Fruit fly (Drosophila melanogaster) whole organism, wandering third instar larva: ENCODE measurements around the gene Cp7Fb.
A peak's percentile ranks its signal among the peaks of the same experiment; 100 is the strongest.

Source experiments
- Abd-B ChIP-seq: fragments of >200 bp; optimal IDR thresholded peaks from 2 replicates; lab custom pipeline; 2017; ENCODE audit warnings: missing biosample characterization, missing genetic modification characterization
- CG32264 ChIP-seq: fragments of 200-800 bp; sonication (Bioruptor generic); optimal IDR thresholded peaks from 2 replicates; lab custom pipeline; 2016; ENCODE audit warnings: missing biosample characterization, missing genetic modification characterization
- CG9705 ChIP-seq: fragments of 200-800 bp; sonication (Bioruptor generic); optimal IDR thresholded peaks from 2 replicates; lab custom pipeline; 2018; ENCODE audit warnings: missing biosample characterization, mild to moderate bottlenecking, missing genetic modification characterization
- CrebA ChIP-seq: fragments of 200-800 bp; sonication (Bioruptor generic); optimal IDR thresholded peaks from 2 replicates; lab custom pipeline; 2016; ENCODE audit warnings: missing biosample characterization, mild to moderate bottlenecking, missing genetic modification characterization, borderline replicate concordance
- Dfd ChIP-seq: fragments of >200 bp; optimal IDR thresholded peaks from 2 replicates; lab custom pipeline; 2017; ENCODE audit warnings: missing biosample characterization, missing genetic modification characterization
- Dif ChIP-seq: fragments of 200-275, 200-300 bp; sonication (Bioruptor generic); optimal IDR thresholded peaks from 2 replicates; lab custom pipeline; 2018; ENCODE audit warnings: missing biosample characterization, missing genetic modification characterization; ENCODE audit not compliant: partially characterized antibody
- GATAd ChIP-seq: sonication (Bioruptor generic); optimal IDR thresholded peaks from 2 replicates; lab custom pipeline; 2016; ENCODE audit warnings: missing biosample characterization, missing genetic modification characterization
- HLH106 ChIP-seq: fragments of 200-800 bp; optimal IDR thresholded peaks from 3 replicates; lab custom pipeline; 2019; ENCODE audit warnings: missing biosample characterization, mild to moderate bottlenecking, missing genetic modification characterization, moderate library complexity
- Hnf4 ChIP-seq: fragments of 200-800 bp; sonication (Bioruptor generic); optimal IDR thresholded peaks from 2 replicates; lab custom pipeline; 2016; ENCODE audit warnings: missing biosample characterization, mild to moderate bottlenecking, missing genetic modification characterization
- Hr78 ChIP-seq: fragments of >200 bp; optimal IDR thresholded peaks from 2 replicates; lab custom pipeline; 2017; ENCODE audit warnings: missing biosample characterization, missing genetic modification characterization
- Hr83 ChIP-seq: fragments of 200-300 bp; sonication (Bioruptor generic); optimal IDR thresholded peaks from 2 replicates; lab custom pipeline; 2016; ENCODE audit warnings: missing biosample characterization, mild to moderate bottlenecking, missing genetic modification characterization, moderate library complexity; ENCODE audit not compliant: poor library complexity, severe bottlenecking
- Jra ChIP-seq: sonication (Bioruptor generic); optimal IDR thresholded peaks from 2 replicates; lab custom pipeline; 2016; ENCODE audit warnings: missing biosample characterization, missing genetic modification characterization
- Mio ChIP-seq: sonication (Bioruptor generic); optimal IDR thresholded peaks from 2 replicates; lab custom pipeline; 2016; ENCODE audit warnings: missing biosample characterization, missing genetic modification characterization
- Myc ChIP-seq: fragments of >200 bp; optimal IDR thresholded peaks from 2 replicates; lab custom pipeline; 2017
- N ChIP-seq: fragments of >200 bp; optimal IDR thresholded peaks from 2 replicates; lab custom pipeline; 2018; ENCODE audit warnings: missing biosample characterization, missing external identifiers, missing genetic modification characterization
- OdsH ChIP-seq: fragments of 200-800 bp; sonication (Bioruptor generic); optimal IDR thresholded peaks from 2 replicates; lab custom pipeline; 2016; ENCODE audit warnings: missing biosample characterization, mild to moderate bottlenecking, missing genetic modification characterization
- Rel ChIP-seq, 2 experiments: fragments of 200-800 bp; sonication (Bioruptor generic) in 1 of 2; optimal IDR thresholded peaks; 2 replicates in 1 of 2; 3 replicates in 1 of 2; lab custom pipeline; 2016 to 2019; ENCODE audit warnings: mild to moderate bottlenecking in 2 of 2, missing biosample characterization in 2 of 2, missing genetic modification characterization in 2 of 2, moderate library complexity in 1 of 2
- Sp1 ChIP-seq: fragments of 200-800 bp; sonication (Bioruptor generic); optimal IDR thresholded peaks from 3 replicates; lab custom pipeline; 2019; ENCODE audit warnings: missing biosample characterization, mild to moderate bottlenecking, missing genetic modification characterization, moderate library complexity
- Vsx2 ChIP-seq: fragments of 200-300, 225-300 bp; sonication (Bioruptor generic); optimal IDR thresholded peaks from 2 replicates; lab custom pipeline; 2018; ENCODE audit warnings: missing biosample characterization, missing genetic modification characterization; ENCODE audit not compliant: partially characterized antibody
- br ChIP-seq: fragments of 200-800 bp; sonication (Bioruptor generic); optimal IDR thresholded peaks from 2 replicates; lab custom pipeline; 2016; ENCODE audit warnings: missing biosample characterization, missing genetic modification characterization
- brk ChIP-seq: fragments of 200-800 bp; sonication (Bioruptor generic); optimal IDR thresholded peaks from 2 replicates; lab custom pipeline; 2016; ENCODE audit warnings: missing biosample characterization, mild to moderate bottlenecking, missing genetic modification characterization
- dl ChIP-seq, 2 experiments: fragments of 175-275, 200-275 bp in 1 of 2; fragments of 200-275 bp in 1 of 2; sonication (Bioruptor generic); optimal IDR thresholded peaks; lab custom pipeline; 2018; ENCODE audit warnings: mild to moderate bottlenecking in 2 of 2, missing biosample characterization in 2 of 2, missing genetic modification characterization in 2 of 2, moderate library complexity in 2 of 2; ENCODE audit not compliant: partially characterized antibody in 2 of 2, insufficient read depth in 1 of 2
- dmrt93B ChIP-seq: fragments of 200-800 bp; sonication (Bioruptor generic); optimal IDR thresholded peaks from 2 replicates; lab custom pipeline; 2018; ENCODE audit warnings: missing biosample characterization, mild to moderate bottlenecking, missing genetic modification characterization
- dsf ChIP-seq: sonication (Bioruptor generic); optimal IDR thresholded peaks from 2 replicates; lab custom pipeline; 2016; ENCODE audit warnings: missing biosample characterization, missing genetic modification characterization, borderline replicate concordance
- ey ChIP-seq: fragments of 200-800 bp; sonication (Bioruptor generic); optimal IDR thresholded peaks from 2 replicates; lab custom pipeline; 2016; ENCODE audit warnings: missing biosample characterization, missing genetic modification characterization
- foxo ChIP-seq, 2 experiments: fragments of 200-800 bp; sonication (Bioruptor generic); optimal IDR thresholded peaks; 2 replicates in 1 of 2; 3 replicates in 1 of 2; lab custom pipeline; 2016 to 2017; ENCODE audit warnings: missing biosample characterization in 2 of 2, missing genetic modification characterization in 2 of 2
- fru ChIP-seq: fragments of 200-800 bp; sonication (Bioruptor generic); optimal IDR thresholded peaks from 3 replicates; lab custom pipeline; 2016; ENCODE audit warnings: missing biosample characterization, mild to moderate bottlenecking, missing genetic modification characterization
- h ChIP-seq: fragments of 200-800 bp; sonication (Bioruptor generic); optimal IDR thresholded peaks from 3 replicates; lab custom pipeline; 2016; ENCODE audit warnings: missing biosample characterization, mild to moderate bottlenecking, missing genetic modification characterization
- jim ChIP-seq: fragments of 175-275, 200-325 bp; sonication (Bioruptor generic); optimal IDR thresholded peaks from 2 replicates; lab custom pipeline; 2016; ENCODE audit warnings: missing biosample characterization, mild to moderate bottlenecking, missing genetic modification characterization
- lola ChIP-seq: fragments of >200 bp; optimal IDR thresholded peaks from 2 replicates; lab custom pipeline; 2017; ENCODE audit warnings: missing biosample characterization, missing genetic modification characterization
- pan ChIP-seq: fragments of >200 bp; optimal IDR thresholded peaks from 2 replicates; lab custom pipeline; 2017
- psq ChIP-seq: fragments of 200-800 bp; sonication (Bioruptor generic); optimal IDR thresholded peaks from 3 replicates; lab custom pipeline; 2017; ENCODE audit warnings: missing biosample characterization, mild to moderate bottlenecking, missing genetic modification characterization, moderate library complexity
- rgr ChIP-seq: fragments of 200-800 bp; sonication (Bioruptor generic); optimal IDR thresholded peaks from 3 replicates; lab custom pipeline; 2016; ENCODE audit warnings: missing biosample characterization, mild to moderate bottlenecking, missing genetic modification characterization
- sage ChIP-seq: fragments of 200-800 bp; sonication (Bioruptor generic); optimal IDR thresholded peaks from 2 replicates; lab custom pipeline; 2016; ENCODE audit warnings: missing biosample characterization, mild to moderate bottlenecking, missing genetic modification characterization
- sv ChIP-seq: fragments of 200-800 bp; sonication (Bioruptor generic); optimal IDR thresholded peaks from 3 replicates; lab custom pipeline; 2016; ENCODE audit warnings: missing biosample characterization, missing genetic modification characterization
- tai ChIP-seq: sonication (Bioruptor generic); optimal IDR thresholded peaks from 2 replicates; lab custom pipeline; 2016; ENCODE audit warnings: missing biosample characterization, missing genetic modification characterization
- usp ChIP-seq: fragments of >200 bp; optimal IDR thresholded peaks from 2 replicates; lab custom pipeline; 2017; ENCODE audit warnings: missing biosample characterization, missing genetic modification characterization
- woc ChIP-seq: sonication (Bioruptor generic); optimal IDR thresholded peaks from 2 replicates; lab custom pipeline; 2016; ENCODE audit warnings: missing biosample characterization, mild to moderate bottlenecking, missing genetic modification characterization

The Cp7Fb gene

dm6 chrX:8517121-8518024, 43.7 kb downstream of the Cp7Fb start, which contains the start of gene Nrg:
TSS of gene Nrg (plus strand) at chrX:8517373.
- TF ChIP-seq brk (GFP tag; lab: Kevin White, UChicago) (peak; percentile 64), dmrt93B (GFP tag; lab: Kevin White, UChicago) (no peak), Rel (GFP tag; optimal IDR thresholded peaks at IDR 0.05; lab: Kevin White, UChicago) (no peak), Rel (tag; optimal IDR thresholded peaks at IDR 0.05; lab: Kevin White, UChicago) (peak; percentile 42), dl (GFP tag; optimal IDR thresholded peaks at IDR 0.05; lab: Kevin White, UChicago; ENCODE audit: insufficient read depth in 1 of 2, partially characterized antibody in 2 of 2) (no peak), N (no peak), dsf (GFP tag; lab: Kevin White, UChicago) (no peak), CrebA (GFP tag; lab: Kevin White, UChicago) (peak; percentile 17), GATAd (no peak), CG9705 (GFP tag; lab: Kevin White, UChicago) (no peak), Jra (GFP tag; lab: Kevin White, UChicago) (peak; percentile 32), Hr83 (GFP tag; lab: Kevin White, UChicago) (no peak), OdsH (GFP tag; lab: Kevin White, UChicago) (no peak), Dif (GFP tag; lab: Kevin White, UChicago) (no peak), HLH106 (tag; lab: Kevin White, UChicago) (no peak), sv (no peak), h (GFP tag; lab: Kevin White, UChicago) (peak; percentile 8), CG32264 (GFP tag; lab: Kevin White, UChicago) (no peak), tai (no peak), Vsx2 (GFP tag; lab: Kevin White, UChicago) (peak; percentile 89), psq (GFP tag; lab: Kevin White, UChicago) (peak; percentile 5), br (GFP tag; lab: Kevin White, UChicago) (peak; percentile 31), pan (lab: Kevin White, UChicago) (no peak), Sp1 (peak; percentile 27), Hnf4 (GFP tag; lab: Kevin White, UChicago) (peak; percentile 28), Hr78 (GFP tag; lab: Kevin White, UChicago) (no peak), usp (GFP tag; lab: Kevin White, UChicago) (no peak), Abd-B (GFP tag; lab: Kevin White, UChicago) (no peak), woc (GFP tag; lab: Kevin White, UChicago) (no peak), foxo (GFP tag; optimal IDR thresholded peaks at IDR 0.05; lab: Kevin White, UChicago) (peak in 1 of 2 experiments; percentile 21), ey (peak; percentile 13), fru (GFP tag; lab: Kevin White, UChicago) (peak; percentile 41), jim (GFP tag; lab: Kevin White, UChicago) (no peak), sage (no peak), lola (GFP tag; lab: Kevin White, UChicago) (no peak), Mio (GFP tag; lab: Kevin White, UChicago) (no peak), rgr (GFP tag; lab: Kevin White, UChicago) (peak; percentile 24), Myc (lab: Kevin White, UChicago) (no peak), Dfd (GFP tag; lab: Kevin White, UChicago) (peak; percentile 6)
- TF ChIP-seq, all 38 proteins: peak for 15
